Fruit fly (Drosophila melanogaster) whole organism, embryonic: ENCODE measurements around the gene soti.

Experiments
- Ada2b ChIP-seq: fragments of 200-800 bp; sonication (Bioruptor generic); IDR thresholded peaks from 2 replicates; pipeline ENCODE4 v1.3.6; 2022; ENCODE audit warnings: missing biosample characterization, missing genetic modification characterization
- CG10147 ChIP-seq: fragments of 200-800 bp; sonication (Bioruptor generic); optimal IDR thresholded peaks from 2 replicates; lab custom pipeline; 2019; ENCODE audit warnings: missing biosample characterization, mild to moderate bottlenecking, missing genetic modification characterization, moderate library complexity
- CG10267 ChIP-seq: fragments of 200-800 bp; sonication (Bioruptor generic); optimal IDR thresholded peaks from 2 replicates; lab custom pipeline; 2018; ENCODE audit warnings: missing biosample characterization, mild to moderate bottlenecking, missing genetic modification characterization, moderate library complexity
- CG10366 ChIP-seq: fragments of 200-800 bp; sonication (Bioruptor generic); IDR thresholded peaks from 2 replicates; pipeline ENCODE4 v1.3.6; 2022; ENCODE audit warnings: missing biosample characterization, missing genetic modification characterization
- CG10654 ChIP-seq: fragments of 200-800 bp; sonication (Bioruptor generic); optimal IDR thresholded peaks from 2 replicates; lab custom pipeline; 2016; ENCODE audit warnings: missing biosample characterization, missing genetic modification characterization
- CG11723 ChIP-seq: fragments of 200-800 bp; sonication (Bioruptor generic); optimal IDR thresholded peaks from 2 replicates; lab custom pipeline; 2017; ENCODE audit warnings: missing biosample characterization, mild to moderate bottlenecking, missing genetic modification characterization
- CG12769 ChIP-seq: fragments of 200-800 bp; sonication (Bioruptor generic); optimal IDR thresholded peaks from 2 replicates; lab custom pipeline; 2019; ENCODE audit warnings: missing biosample characterization, mild to moderate bottlenecking, missing genetic modification characterization, moderate library complexity
- CG13123 ChIP-seq: fragments of 200-800 bp; sonication (Bioruptor generic); optimal IDR thresholded peaks from 2 replicates; lab custom pipeline; 2016; ENCODE audit warnings: missing biosample characterization, missing genetic modification characterization
- CG13775 ChIP-seq: fragments of 200-800 bp; sonication (Bioruptor generic); optimal IDR thresholded peaks from 3 replicates; lab custom pipeline; 2017; ENCODE audit warnings: missing biosample characterization, mild to moderate bottlenecking, missing genetic modification characterization
- CG1602 ChIP-seq: fragments of 200-800 bp; sonication (Bioruptor generic); optimal IDR thresholded peaks from 3 replicates; lab custom pipeline; 2016; ENCODE audit warnings: missing biosample characterization, missing genetic modification characterization
- CG16815 ChIP-seq: fragments of 200-800 bp; sonication (Bioruptor generic); optimal IDR thresholded peaks from 3 replicates; lab custom pipeline; 2017; ENCODE audit warnings: missing biosample characterization, mild to moderate bottlenecking, missing genetic modification characterization
- CG17361 ChIP-seq: fragments of 200-800 bp; sonication (Bioruptor generic); IDR thresholded peaks from 3 replicates; pipeline ENCODE4 v1.3.6; 2022; ENCODE audit warnings: missing biosample characterization, missing genetic modification characterization
- CG17802 ChIP-seq: fragments of 200-800 bp; sonication (Bioruptor generic); optimal IDR thresholded peaks from 2 replicates; lab custom pipeline; 2018; ENCODE audit warnings: missing biosample characterization, mild to moderate bottlenecking, missing genetic modification characterization, moderate library complexity
- CG18262 ChIP-seq: fragments of 200-800 bp; optimal IDR thresholded peaks from 3 replicates; lab custom pipeline; 2019; ENCODE audit warnings: missing biosample characterization, mild to moderate bottlenecking, missing genetic modification characterization, moderate library complexity
- CG1832 ChIP-seq: fragments of 200-800 bp; sonication (Bioruptor generic); optimal IDR thresholded peaks from 2 replicates; lab custom pipeline; 2017; ENCODE audit warnings: missing biosample characterization, mild to moderate bottlenecking, missing genetic modification characterization, inconsistent platforms
- CG34224 ChIP-seq: fragments of 200-800 bp; sonication (Bioruptor generic); IDR thresholded peaks from 3 replicates; pipeline ENCODE4 v1.3.6; 2022; ENCODE audit warnings: missing biosample characterization, missing genetic modification characterization; ENCODE audit not compliant: partially characterized antibody
- CG3995 ChIP-seq: fragments of 200-800 bp; sonication (Bioruptor generic); optimal IDR thresholded peaks from 3 replicates; lab custom pipeline; 2016; ENCODE audit warnings: missing biosample characterization, missing genetic modification characterization
- CG5245 ChIP-seq: fragments of 200-800 bp; sonication (Bioruptor generic); optimal IDR thresholded peaks from 3 replicates; lab custom pipeline; 2016; ENCODE audit warnings: missing biosample characterization, missing genetic modification characterization
- CG7963 ChIP-seq: fragments of 200-800 bp; sonication (Bioruptor generic); IDR thresholded peaks from 3 replicates; pipeline ENCODE4 v1.3.6; 2022; ENCODE audit warnings: missing biosample characterization, missing genetic modification characterization; ENCODE audit not compliant: partially characterized antibody
- CG8281 ChIP-seq: fragments of 200-800 bp; sonication (Bioruptor generic); optimal IDR thresholded peaks from 2 replicates; lab custom pipeline; 2018; ENCODE audit warnings: missing biosample characterization, mild to moderate bottlenecking, missing genetic modification characterization, moderate library complexity
- CG8765 ChIP-seq: fragments of 200-800 bp; sonication (Bioruptor generic); IDR thresholded peaks from 2 replicates; pipeline ENCODE4 v1.3.6; 2022; ENCODE audit warnings: missing biosample characterization, missing genetic modification characterization
- Deaf1 ChIP-seq: fragments of 200-800 bp; optimal IDR thresholded peaks from 3 replicates; lab custom pipeline; 2019; ENCODE audit warnings: missing biosample characterization, mild to moderate bottlenecking, missing genetic modification characterization, moderate library complexity
- Dll ChIP-seq: fragments of 200-800 bp; sonication (Bioruptor generic); IDR thresholded peaks from 4 replicates; pipeline ENCODE4 v1.3.6; 2022; ENCODE audit warnings: missing biosample characterization, missing genetic modification characterization; ENCODE audit not compliant: partially characterized antibody
- E2f2 ChIP-seq: fragments of 200-800 bp; sonication (Bioruptor generic); IDR thresholded peaks from 2 replicates; pipeline ENCODE4 v1.3.6; 2022; ENCODE audit warnings: missing biosample characterization, missing genetic modification characterization
- Eip74EF ChIP-seq, 2 experiments: fragments of 200-800 bp in 1 of 2; fragments of >200 bp in 1 of 2; sonication (Bioruptor generic) in 1 of 2; optimal IDR thresholded peaks; 2 replicates each; lab custom pipeline; 2017 to 2019; ENCODE audit warnings: missing biosample characterization in 2 of 2, missing genetic modification characterization in 2 of 2, mild to moderate bottlenecking in 1 of 2, moderate library complexity in 1 of 2
- Ets65A ChIP-seq: fragments of 200-800 bp; sonication (Bioruptor generic); peaks from one replicate; lab custom pipeline; 2016; ENCODE audit warnings: missing biosample characterization, missing genetic modification characterization
- Fer2 ChIP-seq: fragments of 200-800 bp; sonication (Bioruptor generic); optimal IDR thresholded peaks from 2 replicates; lab custom pipeline; 2018; ENCODE audit warnings: missing biosample characterization, mild to moderate bottlenecking, missing genetic modification characterization, moderate library complexity
- H15 ChIP-seq: fragments of 200-800 bp; sonication (Bioruptor generic); IDR thresholded peaks from 3 replicates; pipeline ENCODE4 v1.3.6; 2022; ENCODE audit warnings: missing biosample characterization, missing genetic modification characterization
- Hand ChIP-seq: fragments of 200-800 bp; sonication (Bioruptor generic); optimal IDR thresholded peaks from 2 replicates; lab custom pipeline; 2017; ENCODE audit warnings: mild to moderate bottlenecking, missing biosample characterization, missing genetic modification reagents, missing genetic modification characterization
- HmgZ ChIP-seq: fragments of 200-800 bp; sonication (Bioruptor generic); optimal IDR thresholded peaks from 2 replicates; lab custom pipeline; 2018; ENCODE audit warnings: missing biosample characterization, mild to moderate bottlenecking, missing genetic modification characterization
- Poxn ChIP-seq: fragments of 200-800 bp; sonication (Bioruptor generic); IDR thresholded peaks from 2 replicates; pipeline ENCODE4 v1.3.6; 2022; ENCODE audit warnings: missing biosample characterization, missing genetic modification characterization
- Rfx ChIP-seq: fragments of 200-800 bp; sonication (Bioruptor generic); IDR thresholded peaks from 2 replicates; pipeline ENCODE4 v1.3.6; 2022; ENCODE audit warnings: missing biosample characterization, missing genetic modification characterization
- bbx ChIP-seq: fragments of 200-800 bp; sonication (Bioruptor generic); IDR thresholded peaks from 2 replicates; pipeline ENCODE4 v1.3.6; 2022; ENCODE audit warnings: missing biosample characterization, missing genetic modification characterization; ENCODE audit not compliant: partially characterized antibody
- bsh ChIP-seq, 2 experiments: fragments of 200-800 bp; sonication (Bioruptor generic); optimal IDR thresholded peaks; 2 replicates each; lab custom pipeline; 2017 to 2018; ENCODE audit warnings: mild to moderate bottlenecking in 2 of 2, missing biosample characterization in 2 of 2, missing genetic modification characterization in 2 of 2, moderate library complexity in 1 of 2
- caup ChIP-seq: fragments of 200-800 bp; sonication (Bioruptor generic); optimal IDR thresholded peaks from 3 replicates; lab custom pipeline; 2017; ENCODE audit warnings: missing biosample characterization, mild to moderate bottlenecking, missing genetic modification characterization, moderate library complexity; ENCODE audit not compliant: severe bottlenecking
- chinmo ChIP-seq: fragments of 200-800 bp; sonication (Bioruptor generic); IDR thresholded peaks from 4 replicates; pipeline ENCODE4 v1.3.6; 2022; ENCODE audit warnings: missing biosample characterization, missing genetic modification characterization; ENCODE audit not compliant: partially characterized antibody
- en ChIP-seq: fragments of 200-800 bp; sonication (Bioruptor generic); optimal IDR thresholded peaks from 2 replicates; lab custom pipeline; 2016; ENCODE audit warnings: missing biosample characterization, missing genetic modification characterization
- fd64A ChIP-seq: fragments of 200-800 bp; sonication (Bioruptor generic); optimal IDR thresholded peaks from 3 replicates; lab custom pipeline; 2018; ENCODE audit warnings: missing biosample characterization, mild to moderate bottlenecking, missing genetic modification characterization
- ftz-f1 ChIP-seq: fragments of 200-800 bp; sonication (Bioruptor generic); optimal IDR thresholded peaks from 2 replicates; lab custom pipeline; 2016; ENCODE audit warnings: missing biosample characterization, missing genetic modification characterization
- gsb-n ChIP-seq: fragments of 200-800 bp; sonication (Bioruptor generic); optimal IDR thresholded peaks from 3 replicates; lab custom pipeline; 2018; ENCODE audit warnings: missing biosample characterization, mild to moderate bottlenecking, missing genetic modification characterization
- lmd ChIP-seq: fragments of 200-800 bp; sonication (Bioruptor generic); IDR thresholded peaks from 2 replicates; pipeline ENCODE4 v1.3.6; 2022; ENCODE audit warnings: missing biosample characterization, missing genetic modification characterization
- ranshi ChIP-seq: fragments of 200-800 bp; sonication (Bioruptor generic); IDR thresholded peaks from 2 replicates; pipeline ENCODE4 v1.3.6; 2022; ENCODE audit warnings: missing biosample characterization, missing genetic modification characterization
- rib ChIP-seq: fragments of 200-800 bp; sonication (Bioruptor generic); IDR thresholded peaks from 2 replicates; pipeline ENCODE4 v1.3.6; 2022; ENCODE audit warnings: missing biosample characterization, missing genetic modification characterization
- sob ChIP-seq: fragments of 200-800 bp; sonication (Bioruptor generic); IDR thresholded peaks from 2 replicates; pipeline ENCODE4 v1.3.6; 2022; ENCODE audit warnings: missing biosample characterization, missing genetic modification characterization
- stc ChIP-seq: fragments of 200-800 bp; sonication (Bioruptor generic); IDR thresholded peaks from 2 replicates; pipeline ENCODE4 v1.3.6; 2022; ENCODE audit warnings: missing biosample characterization, missing genetic modification characterization
- toy ChIP-seq: fragments of 200-800 bp; sonication (Bioruptor generic); IDR thresholded peaks from 2 replicates; pipeline ENCODE4 v1.3.6; 2022; ENCODE audit warnings: missing biosample characterization, missing genetic modification characterization
- zfh1 ChIP-seq: fragments of 200-800 bp; sonication (Bioruptor generic); IDR thresholded peaks from 3 replicates; pipeline ENCODE4 v1.3.6; 2022; ENCODE audit warnings: missing biosample characterization, missing genetic modification characterization

Gene soti

dm6 chr3R:14346838-14347745, 34.4 kb downstream of the soti start (continued):
- TF ChIP-seq CG1602 (GFP tag; lab: Kevin White, UChicago), result peak; percentile 26
- peak; percentile 26 for TF ChIP-seq Fer2 (tag; lab: Kevin White, UChicago)
- TF ChIP-seq ranshi (GFP tag; lab: Robert Waterston, UW), result peak; percentile 38; the same call in 1 of the 2 replicates
- no peak for TF ChIP-seq CG12769
- TF ChIP-seq H15 (GFP tag; lab: Robert Waterston, UW), result 0 out of 3 replicates have a peak, but pooled peaks have one; percentile 6
- TF ChIP-seq rib (GFP tag; lab: Robert Waterston, UW), result no peak
- TF ChIP-seq CG1832 (GFP tag; lab: Kevin White, UChicago), result peak; percentile 62
- TF ChIP-seq caup (GFP tag; lab: Kevin White, UChicago), result peak; percentile 72
- peak; percentile 14 for TF ChIP-seq CG3995 (GFP tag; lab: Kevin White, UChicago)
- peak in 1 of 2 experiments; percentile 31 for TF ChIP-seq bsh (GFP tag; optimal IDR thresholded peaks at IDR 0.05; lab: Kevin White, UChicago)
- TF ChIP-seq Deaf1, result peak; percentile 90
- peak; percentile 69 for TF ChIP-seq Hand (GFP tag; lab: Kevin White, UChicago)
- TF ChIP-seq Ets65A (GFP tag; lab: Kevin White, UChicago), result peak; percentile 93
- peak; percentile 40 for TF ChIP-seq CG10366 (GFP tag; lab: Robert Waterston, UW)
- TF ChIP-seq Poxn (GFP tag; lab: Robert Waterston, UW), result no peak
- TF ChIP-seq bbx (GFP tag; lab: Robert Waterston, UW), result no peak
- peak; percentile 8 for TF ChIP-seq CG8281 (tag; lab: Kevin White, UChicago)
- no peak for TF ChIP-seq CG8765 (GFP tag; lab: Robert Waterston, UW)
- peak; percentile 50 for TF ChIP-seq lmd
- TF ChIP-seq fd64A (GFP tag; lab: Kevin White, UChicago), result no peak
- TF ChIP-seq CG18262, result peak; percentile 49
- TF ChIP-seq CG7963 (GFP tag; lab: Robert Waterston, UW), result no peak
- no peak for TF ChIP-seq CG17802
- TF ChIP-seq Dll (GFP tag; lab: Robert Waterston, UW), result peak; percentile 53; the same call in 2 of the 4 replicates
- TF ChIP-seq CG16815 (GFP tag; lab: Kevin White, UChicago), result peak; percentile 32
- TF ChIP-seq gsb-n (tag; lab: Kevin White, UChicago), result peak; percentile 14
- TF ChIP-seq CG10147 (GFP tag; lab: Kevin White, UChicago), result peak; percentile 63
- peak in 1 of 2 experiments; percentile 33 for TF ChIP-seq Eip74EF (GFP tag; optimal IDR thresholded peaks at IDR 0.05; lab: Kevin White, UChicago)
- peak; percentile 27; the same call in 1 of the 2 replicates for TF ChIP-seq Ada2b (GFP tag; lab: Robert Waterston, UW)
- TF ChIP-seq CG5245 (GFP tag; lab: Kevin White, UChicago), result peak; percentile 30
- no peak for TF ChIP-seq ftz-f1 (GFP tag; lab: Kevin White, UChicago)
- peak; percentile 38 for TF ChIP-seq CG10267 (tag; lab: Kevin White, UChicago)
- peak; percentile 49; the same call in 1 of the 2 replicates for TF ChIP-seq sob (GFP tag; lab: Robert Waterston, UW)
- TF ChIP-seq zfh1 (GFP tag; lab: Robert Waterston, UW), result no peak
- TF ChIP-seq toy (GFP tag; lab: Robert Waterston, UW), result peak; percentile 16; the same call in 1 of the 2 replicates
- peak; percentile 34; the same call in 1 of the 2 replicates for TF ChIP-seq Rfx (GFP tag; lab: Robert Waterston, UW)
- peak; percentile 40 for TF ChIP-seq CG11723 (GFP tag; lab: Kevin White, UChicago)
- peak; percentile 88; the same call in 1 of the 4 replicates for TF ChIP-seq chinmo
- no peak for TF ChIP-seq en (GFP tag; lab: Kevin White, UChicago)
- TF ChIP-seq CG13775 (GFP tag; lab: Kevin White, UChicago), result peak; percentile 53
- peak; percentile 47; the same call in 1 of the 3 replicates for TF ChIP-seq CG34224 (GFP tag; lab: Robert Waterston, UW)
- TF ChIP-seq CG17361, result peak; percentile 59
- peak; percentile 15 for TF ChIP-seq HmgZ (tag; lab: Kevin White, UChicago)
- peak; percentile 8 for TF ChIP-seq CG13123 (GFP tag; lab: Kevin White, UChicago)
- 0 out of 2 replicates have a peak, but pooled peaks have one; percentile 26 for TF ChIP-seq stc (GFP tag; lab: Robert Waterston, UW)
- peak; percentile 21 for TF ChIP-seq CG10654
- peak; percentile 34; the same call in 1 of the 2 replicates for TF ChIP-seq E2f2 (GFP tag; lab: Robert Waterston, UW)
